Fruit fly (Drosophila melanogaster): ENCODE data around the gene CG9592.

Gene CG9592

dm6 chr3L:14559659-14560058 lies 42.0 kb downstream of the CG9592 start, which contains the start of gene CG34039 (continued):
- TF ChIP-seq aop (GFP tag; IDR thresholded peaks at IDR 0.05) (no peak), bab2 (GFP tag; optimal IDR thresholded peaks at IDR 0.05) (no peak), CG10654 (GFP tag; optimal IDR thresholded peaks at IDR 0.05) (no peak), br (optimal IDR thresholded peaks at IDR 0.05) (no peak), Rx (GFP tag; IDR thresholded peaks at IDR 0.05) (no peak), CG17361 (GFP tag; IDR thresholded peaks at IDR 0.05) (no peak), Lpt (GFP tag; optimal IDR thresholded peaks at IDR 0.05) (no peak), Mrtf (GFP tag; IDR thresholded peaks at IDR 0.05) (no peak), H15 (GFP tag; IDR thresholded peaks at IDR 0.05) (no peak), CG12236 (GFP tag; optimal IDR thresholded peaks at IDR 0.05) (no peak), sug (tag; optimal IDR thresholded peaks at IDR 0.05) (no peak), z (GFP tag; IDR thresholded peaks at IDR 0.05) (no peak), hbn (GFP tag; IDR thresholded peaks at IDR 0.05; ENCODE audit: partially characterized antibody) (peak; percentile 94), CG8359 (GFP tag; optimal IDR thresholded peaks at IDR 0.05; ENCODE audit: borderline replicate concordance) (no peak), CG11085 (GFP tag; IDR thresholded peaks at IDR 0.05) (no peak), CG10431 (GFP tag; optimal IDR thresholded peaks at IDR 0.05) (no peak), her (GFP tag; optimal IDR thresholded peaks at IDR 0.05) (no peak), Oli (tag; optimal IDR thresholded peaks at IDR 0.05) (no peak), gcm (GFP tag; optimal IDR thresholded peaks at IDR 0.05) (peak; percentile 2), CG31388 (GFP tag; optimal IDR thresholded peaks at IDR 0.05) (no peak), Mes4 (GFP tag; optimal IDR thresholded peaks at IDR 0.05) (no peak), Xrp1 (GFP tag; IDR thresholded peaks at IDR 0.05) (no peak), dmrt99B (tag; optimal IDR thresholded peaks at IDR 0.05) (no peak), tgo (GFP tag; IDR thresholded peaks at IDR 0.05) (no peak), hkb (optimal IDR thresholded peaks at IDR 0.05) (no peak), hkb (GFP tag; IDR thresholded peaks at IDR 0.05) (no peak), wor (GFP tag; IDR thresholded peaks at IDR 0.05) (no peak), ato (GFP tag; IDR thresholded peaks at IDR 0.05; ENCODE audit: partially characterized antibody) (peak; percentile 91), dm (GFP tag; optimal IDR thresholded peaks at IDR 0.05) (no peak), CG10366 (GFP tag; IDR thresholded peaks at IDR 0.05) (no peak), lbe (GFP tag; optimal IDR thresholded peaks at IDR 0.05) (peak; percentile 6), CG7372 (GFP tag; IDR thresholded peaks at IDR 0.05) (no peak), CG6175 (GFP tag; IDR thresholded peaks at IDR 0.05) (no peak), dati (GFP tag; IDR thresholded peaks at IDR 0.05) (no peak), Dref (GFP tag; IDR thresholded peaks at IDR 0.05) (peak; percentile 90), NFAT (GFP tag; IDR thresholded peaks at IDR 0.05) (no peak), CG2199 (GFP tag; IDR thresholded peaks at IDR 0.05) (no peak), Antp (GFP tag; optimal IDR thresholded peaks at IDR 0.05) (no peak), BEAF-32 (GFP tag; optimal IDR thresholded peaks at IDR 0.05) (peak; percentile 88), CG8944 (GFP tag; optimal IDR thresholded peaks at IDR 0.05) (no peak), ind (GFP tag; optimal IDR thresholded peaks at IDR 0.05) (no peak), B-H1 (GFP tag; IDR thresholded peaks at IDR 0.05) (no peak), Spps (tag; optimal IDR thresholded peaks at IDR 0.05) (no peak), stwl (tag; optimal IDR thresholded peaks at IDR 0.05) (peak; percentile 96), gem (tag; optimal IDR thresholded peaks at IDR 0.05) (peak; percentile 41), CG4854 (GFP tag; optimal IDR thresholded peaks at IDR 0.05) (no peak), otp (GFP tag; IDR thresholded peaks at IDR 0.05) (no peak), CG8478 (optimal IDR thresholded peaks at IDR 0.05) (no peak), Optix (GFP tag; IDR thresholded peaks at IDR 0.05) (no peak), tll (GFP tag; optimal IDR thresholded peaks at IDR 0.05) (no peak), Hand (GFP tag; optimal IDR thresholded peaks at IDR 0.05) (no peak), repo (GFP tag; optimal IDR thresholded peaks at IDR 0.05) (no peak), Nf-YC (tag; optimal IDR thresholded peaks at IDR 0.05) (peak; percentile 93), CG17612 (GFP tag; IDR thresholded peaks at IDR 0.05) (no peak)

Data from whole organism, embryonic.